Fruit fly (Drosophila melanogaster) whole organism, adult: ENCODE results near the gene Syp.
A peak's percentile ranks its signal among the peaks of the same experiment; 100 is the strongest.

Experiments
- CG11617 ChIP-seq: fragments of 200-800 bp; sonication (Bioruptor generic); optimal IDR thresholded peaks from 2 replicates; lab custom pipeline; 2017; ENCODE audit warnings: mild to moderate bottlenecking, missing biosample characterization, missing genetic modification reagents, missing genetic modification characterization
- CG12768 ChIP-seq: fragments of 200-800 bp; sonication (Bioruptor generic); optimal IDR thresholded peaks from 2 replicates; lab custom pipeline; 2017; ENCODE audit warnings: missing biosample characterization, missing genetic modification characterization, mild to moderate bottlenecking, moderate library complexity, missing genetic modification reagents
- CG14711 ChIP-seq: fragments of 200-800 bp; sonication (Bioruptor generic); optimal IDR thresholded peaks from 2 replicates; lab custom pipeline; 2018; ENCODE audit warnings: missing biosample characterization, mild to moderate bottlenecking, missing genetic modification characterization, moderate library complexity
- CG33017 ChIP-seq: fragments of 200-800 bp; sonication (Bioruptor generic); optimal IDR thresholded peaks from 2 replicates; lab custom pipeline; 2018; ENCODE audit warnings: missing biosample characterization, mild to moderate bottlenecking, missing genetic modification characterization, moderate library complexity
- CG7045 ChIP-seq: fragments of 200-800 bp; sonication (Bioruptor generic); optimal IDR thresholded peaks from 2 replicates; lab custom pipeline; 2017; ENCODE audit warnings: missing biosample characterization, mild to moderate bottlenecking, missing genetic modification characterization
- Mnt ChIP-seq: fragments of 200-800 bp; sonication (Bioruptor generic); optimal IDR thresholded peaks from 2 replicates; lab custom pipeline; 2016; ENCODE audit warnings: missing biosample characterization, mild to moderate bottlenecking, missing genetic modification characterization
- cic ChIP-seq: fragments of 200-800 bp; sonication (Bioruptor generic); optimal IDR thresholded peaks from 2 replicates; lab custom pipeline; 2017; ENCODE audit warnings: missing biosample characterization, mild to moderate bottlenecking, missing genetic modification characterization, moderate library complexity
- kay ChIP-seq: fragments of 200-800 bp; sonication (Bioruptor generic); peaks from one replicate; lab custom pipeline; 2016; ENCODE audit warnings: missing biosample characterization, missing genetic modification characterization, borderline replicate concordance
- ovo ChIP-seq: fragments of 200-800 bp; sonication (Bioruptor generic); optimal IDR thresholded peaks from 2 replicates; lab custom pipeline; 2016; ENCODE audit warnings: missing biosample characterization, missing genetic modification characterization
- pad ChIP-seq: fragments of 200-800 bp; sonication (Bioruptor generic); optimal IDR thresholded peaks from 3 replicates; lab custom pipeline; 2017; ENCODE audit warnings: missing biosample characterization, missing genetic modification characterization, mild to moderate bottlenecking, moderate library complexity, missing genetic modification reagents
- toe ChIP-seq: fragments of 200-800 bp; sonication (Bioruptor generic); optimal IDR thresholded peaks from 2 replicates; lab custom pipeline; 2016; ENCODE audit warnings: missing biosample characterization, missing genetic modification characterization

DNA sequence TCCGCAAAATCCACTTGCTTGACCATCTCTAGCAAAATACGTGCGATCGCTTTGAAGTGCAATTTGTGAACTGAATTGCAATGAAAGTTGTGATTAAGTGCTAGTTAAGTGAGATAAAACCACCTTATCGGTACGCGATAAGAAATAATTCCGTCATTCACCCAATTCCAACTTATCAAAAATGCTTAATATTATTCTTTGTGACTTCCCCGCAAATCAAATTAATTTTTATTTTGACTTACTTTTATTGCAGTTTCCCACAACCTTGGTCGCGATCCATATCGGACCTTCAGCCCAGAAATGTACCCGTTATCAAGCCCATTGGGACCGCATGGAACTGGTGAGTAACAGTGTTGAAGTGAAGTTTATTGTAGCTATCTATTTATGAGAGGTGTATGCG, 16.0 kb downstream of the Syp start, which contains the start of gene Takl1:
- TF ChIP-seq CG14711 (tag; lab: Kevin White, UChicago) (no peak), Mnt (no peak), CG12768 (GFP tag; lab: Kevin White, UChicago) (no peak), toe (GFP tag; lab: Kevin White, UChicago) (no peak), pad (no peak), ovo (GFP tag; lab: Kevin White, UChicago) (no peak), cic (GFP tag; lab: Kevin White, UChicago) (peak; percentile 17), CG7045 (GFP tag; lab: Kevin White, UChicago) (no peak), kay (GFP tag; lab: Kevin White, UChicago) (no peak), CG11617 (GFP tag; lab: Kevin White, UChicago) (no peak), CG33017 (tag; lab: Kevin White, UChicago) (no peak)
